Worm (Caenorhabditis elegans): ENCODE results near the gene metl-18.

The metl-18 gene

DNA sequence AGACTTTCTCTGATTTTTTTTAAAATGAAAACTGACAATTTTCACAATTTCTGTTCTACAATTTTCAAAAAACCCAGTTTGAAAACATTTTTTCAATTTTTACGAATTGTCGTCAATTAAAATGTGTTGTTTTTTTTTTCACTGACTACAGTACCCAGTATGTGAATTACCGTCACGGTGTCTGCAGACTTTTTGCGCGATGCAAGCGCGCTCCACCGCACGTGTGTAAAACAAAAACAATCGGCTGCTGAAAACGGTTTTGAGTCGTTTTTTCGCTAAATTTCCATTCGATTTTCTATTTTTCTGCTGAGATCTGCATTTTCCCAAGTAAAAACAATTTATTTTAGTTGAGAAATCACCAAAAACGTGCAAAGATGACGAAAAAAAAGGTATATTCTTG is 30.7 kb downstream of the metl-18 start (continued):
- peak; percentile 63 to 98 (median 85) for TF ChIP-seq lin-35 (GFP tag; optimal IDR thresholded peaks at IDR 0.05)
- TF ChIP-seq ceh-27 (GFP tag; optimal IDR thresholded peaks at IDR 0.05) = peak; percentile 97
- TF ChIP-seq attf-3 (GFP tag; conservative IDR thresholded peaks at IDR 0.05) = peak; percentile 83
- TF ChIP-seq T07F8.4 (tag; optimal IDR thresholded peaks at IDR 0.05) = no peak
- peak; percentile 87 for TF ChIP-seq madf-6 (GFP tag; IDR thresholded peaks at IDR 0.05)
- TF ChIP-seq xnd-1 (tag; optimal IDR thresholded peaks at IDR 0.05) = peak; percentile 36
- peak; percentile 82 for TF ChIP-seq atf-7 (tag; optimal IDR thresholded peaks at IDR 0.05)
- peak; percentile 10 for TF ChIP-seq zim-3 (tag; optimal IDR thresholded peaks at IDR 0.05)
- peak; percentile 96 for TF ChIP-seq ekl-4 (GFP tag; IDR thresholded peaks at IDR 0.05)
- peak; percentile 98 for TF ChIP-seq tlf-1 (GFP tag; optimal IDR thresholded peaks at IDR 0.05)
- peak; percentile 33 for TF ChIP-seq unc-62 (GFP tag; optimal IDR thresholded peaks at IDR 0.05)
- TF ChIP-seq chd-7 (tag; optimal IDR thresholded peaks at IDR 0.05) = peak; percentile 88
- no peak for TF ChIP-seq aptf-3 (GFP tag; IDR thresholded peaks at IDR 0.05)
- no peak for TF ChIP-seq rec-8 (tag; optimal IDR thresholded peaks at IDR 0.05)
- TF ChIP-seq egl-18 (GFP tag; IDR thresholded peaks at IDR 0.05) = peak; percentile 91
- TF ChIP-seq snpc-1.3 (tag; optimal IDR thresholded peaks at IDR 0.05; ENCODE audit: insufficient read depth) = peak; percentile 20
- peak; percentile 90 for TF ChIP-seq him-1 (tag; optimal IDR thresholded peaks at IDR 0.05)
- no peak for TF ChIP-seq hlh-12 (tag; optimal IDR thresholded peaks at IDR 0.05)
- 0 out of 2 replicates have a peak, but pooled peaks have one; percentile 65 for TF ChIP-seq sea-2 (GFP tag; IDR thresholded peaks at IDR 0.05)
- TF ChIP-seq efl-1 (GFP tag; optimal IDR thresholded peaks at IDR 0.05) = peak; percentile 82
- TF ChIP-seq Y53F4B.3 (GFP tag; IDR thresholded peaks at IDR 0.05) = no peak
- TF ChIP-seq F37B4.10 (GFP tag; IDR thresholded peaks at IDR 0.05) = peak; percentile 80; the same call in 1 of the 2 replicates
- peak; percentile 21 for TF ChIP-seq snpc-1.1 (tag; optimal IDR thresholded peaks at IDR 0.05; ENCODE audit: insufficient read depth)
- peak; percentile 100 for TF ChIP-seq mcd-1 (GFP tag; IDR thresholded peaks at IDR 0.05)
- 0 out of 2 replicates have a peak, but pooled peaks have one; percentile 19 for TF ChIP-seq nhr-120 (GFP tag; IDR thresholded peaks at IDR 0.05)
- TF ChIP-seq nfya-1 (tag; optimal IDR thresholded peaks at IDR 0.05; ENCODE audit: borderline replicate concordance, insufficient read depth) = no peak
- peak; percentile 25; the same call in 1 of the 2 replicates for TF ChIP-seq lin-26 (GFP tag; IDR thresholded peaks at IDR 0.05)
- TF ChIP-seq let-526 (GFP tag; IDR thresholded peaks at IDR 0.05) = peak; percentile 90
- TF ChIP-seq F57A8.1 (GFP tag; optimal IDR thresholded peaks at IDR 0.05) = no peak
- TF ChIP-seq lag-1 (GFP tag; IDR thresholded peaks at IDR 0.05) = 0 out of 2 replicates have a peak, but pooled peaks have one; percentile 18
- peak; percentile 77 for TF ChIP-seq F10E7.11 (tag; optimal IDR thresholded peaks at IDR 0.05)
- TF ChIP-seq ztf-22 (GFP tag; optimal IDR thresholded peaks at IDR 0.05) = peak; percentile 60
- TF ChIP-seq gei-17 (GFP tag; optimal IDR thresholded peaks at IDR 0.05) = peak; percentile 78
- TF ChIP-seq dox-1 (GFP tag; IDR thresholded peaks at IDR 0.05) = peak; percentile 94
- peak; percentile 92 for TF ChIP-seq repo-1 (tag; optimal IDR thresholded peaks at IDR 0.05)
- peak; percentile 89 for TF ChIP-seq madf-10 (tag; optimal IDR thresholded peaks at IDR 0.05)
- TF ChIP-seq mxl-1 (tag; optimal IDR thresholded peaks at IDR 0.05) = no peak

DNA sequence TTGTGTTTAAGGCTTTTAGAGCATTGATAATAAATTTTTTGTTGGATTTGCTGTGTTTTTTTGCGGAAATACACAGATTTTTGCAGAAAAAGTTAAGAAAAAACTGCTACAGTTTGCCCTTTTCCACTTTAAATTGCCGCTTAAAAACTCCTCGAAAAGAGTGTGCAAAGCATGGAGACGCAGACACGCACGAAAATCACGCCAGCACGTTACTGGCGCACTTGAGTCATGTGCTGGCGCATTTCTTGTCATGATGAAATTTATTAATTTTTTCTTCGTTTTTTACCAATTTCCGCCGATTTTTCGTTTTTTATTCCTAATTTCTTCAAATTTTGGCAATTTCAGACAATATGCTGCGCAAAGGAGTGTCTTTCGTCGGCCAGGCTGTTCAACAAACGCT is 34.5 kb downstream of the metl-18 start, which contains the start of gene C34C12.8:
Gene C34C12.8 (plus strand): TSS at position 346 of the 400 bp plus-strand sequence.
- peak; percentile 89 for TF ChIP-seq C17E4.6 (GFP tag; IDR thresholded peaks at IDR 0.05)
- TF ChIP-seq gei-17 (GFP tag; optimal IDR thresholded peaks at IDR 0.05) = peak; percentile 78
- TF ChIP-seq T26A5.8 (tag; optimal IDR thresholded peaks at IDR 0.05) = no peak
- peak; percentile 99 for TF ChIP-seq lin-54 (GFP tag; optimal IDR thresholded peaks at IDR 0.05)
- TF ChIP-seq dpl-1 (GFP tag; optimal IDR thresholded peaks at IDR 0.05) = peak; percentile 89
- no peak for TF ChIP-seq akir-1 (GFP tag; optimal IDR thresholded peaks at IDR 0.05)
- no peak for TF ChIP-seq pha-4 (tag; optimal IDR thresholded peaks at IDR 0.05)
- TF ChIP-seq B0336.3 (GFP tag; IDR thresholded peaks at IDR 0.05) = peak; percentile 97
- TF ChIP-seq mel-28 (tag; optimal IDR thresholded peaks at IDR 0.05; ENCODE audit: borderline replicate concordance) = no peak
- no peak for TF ChIP-seq tbx-9 (tag; optimal IDR thresholded peaks at IDR 0.05; ENCODE audit: borderline replicate concordance)
- TF ChIP-seq snpc-1.3 (tag; optimal IDR thresholded peaks at IDR 0.05; ENCODE audit: insufficient read depth) = peak; percentile 94
- TF ChIP-seq attf-5 (GFP tag; optimal IDR thresholded peaks at IDR 0.05) = peak; percentile 90
- TF ChIP-seq hmg-1.2 (GFP tag; IDR thresholded peaks at IDR 0.05) = peak; percentile 99
- peak; percentile 72 for TF ChIP-seq attf-6 (GFP tag; IDR thresholded peaks at IDR 0.05)
- peak; percentile 12 for TF ChIP-seq F10E7.11 (tag; optimal IDR thresholded peaks at IDR 0.05)
- TF ChIP-seq F52B5.7 (tag; optimal IDR thresholded peaks at IDR 0.05) = peak; percentile 23
